Fruit fly (Drosophila melanogaster) whole organism, embryonic: ENCODE measurements around the gene Sbf.

ENCODE experiments used
- Abd-B ChIP-seq: fragments of 200-800 bp; sonication (Bioruptor generic); optimal IDR thresholded peaks from 2 replicates; lab custom pipeline; 2018; ENCODE audit warnings: missing biosample characterization, mild to moderate bottlenecking, missing genetic modification characterization, moderate library complexity
- C15 ChIP-seq: fragments of 200-800 bp; sonication (Bioruptor generic); IDR thresholded peaks from 3 replicates; pipeline ENCODE4 v1.3.6; 2022; ENCODE audit warnings: missing biosample characterization, missing genetic modification characterization
- CG11093 ChIP-seq: fragments of 200-800 bp; sonication (Bioruptor generic); IDR thresholded peaks from 3 replicates; pipeline ENCODE4 v1.3.6; 2022; ENCODE audit warnings: missing biosample characterization, missing genetic modification characterization
- CG13287 ChIP-seq: fragments of 200-800 bp; sonication (Bioruptor generic); IDR thresholded peaks from 2 replicates; pipeline ENCODE4 v1.3.6; 2022; ENCODE audit warnings: missing biosample characterization, missing genetic modification characterization; ENCODE audit not compliant: partially characterized antibody
- CG13424 ChIP-seq: fragments of 200-800 bp; sonication (Bioruptor generic); optimal IDR thresholded peaks from 2 replicates; lab custom pipeline; 2019; ENCODE audit warnings: missing biosample characterization, mild to moderate bottlenecking, missing genetic modification characterization, moderate library complexity
- CG14050 ChIP-seq: fragments of 200-800 bp; sonication (Bioruptor generic); IDR thresholded peaks from 3 replicates; pipeline ENCODE4 v1.3.6; 2022; ENCODE audit warnings: missing biosample characterization, missing genetic modification characterization
- CG15269 ChIP-seq: fragments of 200-800 bp; sonication (Bioruptor generic); optimal IDR thresholded peaks from 2 replicates; lab custom pipeline; 2018; ENCODE audit warnings: missing biosample characterization, mild to moderate bottlenecking, missing genetic modification characterization, moderate library complexity
- CG1602 ChIP-seq: fragments of 200-800 bp; sonication (Bioruptor generic); optimal IDR thresholded peaks from 3 replicates; lab custom pipeline; 2016; ENCODE audit warnings: missing biosample characterization, missing genetic modification characterization
- CG17328 ChIP-seq: fragments of 200-800 bp; sonication (Bioruptor generic); IDR thresholded peaks from 2 replicates; pipeline ENCODE4 v1.3.6; 2022; ENCODE audit warnings: missing biosample characterization, missing genetic modification characterization
- CG2116 ChIP-seq: fragments of 200-800 bp; sonication (Bioruptor generic); optimal IDR thresholded peaks from 3 replicates; lab custom pipeline; 2018; ENCODE audit warnings: missing biosample characterization, mild to moderate bottlenecking, missing genetic modification characterization
- CG2199 ChIP-seq: fragments of 200-800 bp; sonication (Bioruptor generic); IDR thresholded peaks from 3 replicates; pipeline ENCODE4 v1.3.6; 2022; ENCODE audit warnings: missing biosample characterization, missing genetic modification characterization
- CG31365 ChIP-seq: fragments of 200-800 bp; sonication (Bioruptor generic); optimal IDR thresholded peaks from 2 replicates; lab custom pipeline; 2018; ENCODE audit warnings: missing biosample characterization, mild to moderate bottlenecking, missing genetic modification characterization
- CG31441 ChIP-seq: fragments of 200-800 bp; sonication (Bioruptor generic); IDR thresholded peaks from 2 replicates; pipeline ENCODE4 v1.3.6; 2022; ENCODE audit warnings: missing biosample characterization, missing genetic modification characterization
- CG4820 ChIP-seq: fragments of 200-800 bp; sonication (Bioruptor generic); optimal IDR thresholded peaks from 3 replicates; lab custom pipeline; 2016; ENCODE audit warnings: missing biosample characterization, missing genetic modification characterization
- CG8290 ChIP-seq, 3 experiments: fragments of 200-800 bp; sonication (Bioruptor generic); optimal IDR thresholded peaks; 2 replicates each; lab custom pipeline; 2016 to 2019; ENCODE audit warnings: missing biosample characterization in 3 of 3, missing genetic modification characterization in 3 of 3, mild to moderate bottlenecking in 2 of 3, moderate library complexity in 1 of 3
- CTCF ChIP-seq: fragments of 200-800 bp; sonication (Bioruptor generic); optimal IDR thresholded peaks from 2 replicates; lab custom pipeline; 2017; ENCODE audit warnings: missing biosample characterization, mild to moderate bottlenecking, missing genetic modification characterization, moderate library complexity
- Deaf1 ChIP-seq: fragments of 200-800 bp; optimal IDR thresholded peaks from 3 replicates; lab custom pipeline; 2019; ENCODE audit warnings: missing biosample characterization, mild to moderate bottlenecking, missing genetic modification characterization, moderate library complexity
- Mad ChIP-seq: fragments of 200-800 bp; sonication (Bioruptor generic); optimal IDR thresholded peaks from 2 replicates; lab custom pipeline; 2016; ENCODE audit warnings: missing biosample characterization, missing genetic modification characterization
- Myb ChIP-seq: fragments of 200-800 bp; sonication (Bioruptor generic); optimal IDR thresholded peaks from 2 replicates; lab custom pipeline; 2016; ENCODE audit warnings: missing biosample characterization, missing genetic modification characterization
- NK7.1 ChIP-seq: fragments of 200-800 bp; sonication (Bioruptor generic); optimal IDR thresholded peaks from 3 replicates; lab custom pipeline; 2016; ENCODE audit warnings: missing biosample characterization, missing genetic modification characterization
- Optix ChIP-seq: fragments of 200-800 bp; sonication (Bioruptor generic); IDR thresholded peaks from 3 replicates; pipeline ENCODE4 v1.3.6; 2022; ENCODE audit warnings: missing biosample characterization, missing genetic modification characterization
- Scr ChIP-seq: fragments of 200-800 bp; sonication (Bioruptor generic); IDR thresholded peaks from 2 replicates; pipeline ENCODE4 v1.3.6; 2022; ENCODE audit warnings: missing biosample characterization, missing genetic modification characterization; ENCODE audit not compliant: partially characterized antibody
- Sin3A ChIP-seq: fragments of >200 bp; optimal IDR thresholded peaks from 2 replicates; lab custom pipeline; 2018
- Sox102F ChIP-seq: fragments of 200-800 bp; sonication (Bioruptor generic); optimal IDR thresholded peaks from 2 replicates; lab custom pipeline; 2018; ENCODE audit warnings: missing biosample characterization, mild to moderate bottlenecking, missing genetic modification characterization, moderate library complexity
- Ssrp ChIP-seq: fragments of 200-800 bp; sonication (Bioruptor generic); optimal IDR thresholded peaks from 2 replicates; lab custom pipeline; 2018; ENCODE audit warnings: missing biosample characterization, mild to moderate bottlenecking, missing genetic modification characterization, moderate library complexity
- Stat92E ChIP-seq, 3 experiments: fragments of >200 bp in 2 of 3; fragments of 200-800 bp in 1 of 3; sonication (Bioruptor generic) in 1 of 3; optimal IDR thresholded peaks; 2 replicates each; lab custom pipeline; 2017 to 2019; ENCODE audit warnings: missing biosample characterization in 3 of 3, missing genetic modification characterization in 3 of 3, mild to moderate bottlenecking in 1 of 3, moderate library complexity in 1 of 3
- Trl ChIP-seq, 3 experiments: fragments of >200 bp in 2 of 3; fragments of 200-800 bp in 1 of 3; sonication (Bioruptor generic) in 1 of 3; optimal IDR thresholded peaks; 2 replicates in 1 of 3; 3 replicates in 2 of 3; lab custom pipeline; 2016 to 2017; ENCODE audit warnings: missing biosample characterization in 1 of 3, missing genetic modification characterization in 1 of 3
- Xbp1 ChIP-seq: fragments of 200-800 bp; sonication (Bioruptor generic); optimal IDR thresholded peaks from 3 replicates; lab custom pipeline; 2016; ENCODE audit warnings: missing biosample characterization, mild to moderate bottlenecking, missing genetic modification characterization
- ato ChIP-seq: fragments of 200-800 bp; sonication (Bioruptor generic); IDR thresholded peaks from 2 replicates; pipeline ENCODE4 v1.3.6; 2022; ENCODE audit warnings: missing biosample characterization, missing genetic modification characterization; ENCODE audit not compliant: partially characterized antibody
- bab2 ChIP-seq: fragments of 200-800 bp; sonication (Bioruptor generic); optimal IDR thresholded peaks from 2 replicates; lab custom pipeline; 2016; ENCODE audit warnings: missing biosample characterization, missing genetic modification characterization
- dimm ChIP-seq: fragments of 200-800 bp; sonication (Bioruptor generic); IDR thresholded peaks from 2 replicates; pipeline ENCODE4 v1.3.6; 2022; ENCODE audit warnings: missing biosample characterization, missing genetic modification characterization
- dpn ChIP-seq, 2 experiments: fragments of 200-800 bp; sonication (Bioruptor generic); optimal IDR thresholded peaks; 3 replicates each; lab custom pipeline; 2016; ENCODE audit warnings: missing biosample characterization in 2 of 2, missing genetic modification characterization in 2 of 2
- fd96Cb ChIP-seq: fragments of 200-800 bp; sonication (Bioruptor generic); optimal IDR thresholded peaks from 2 replicates; lab custom pipeline; 2018; ENCODE audit warnings: missing biosample characterization, mild to moderate bottlenecking, missing genetic modification characterization, moderate library complexity
- kah ChIP-seq: fragments of 200-800 bp; sonication (Bioruptor generic); optimal IDR thresholded peaks from 2 replicates; lab custom pipeline; 2018; ENCODE audit warnings: missing biosample characterization, mild to moderate bottlenecking, missing genetic modification characterization
- pb ChIP-seq: fragments of 200-800 bp; sonication (Bioruptor generic); optimal IDR thresholded peaks from 3 replicates; lab custom pipeline; 2016; ENCODE audit warnings: missing biosample characterization, missing genetic modification characterization
- pfk ChIP-seq: fragments of 200-800 bp; sonication (Bioruptor generic); optimal IDR thresholded peaks from 2 replicates; lab custom pipeline; 2018; ENCODE audit warnings: missing biosample characterization, mild to moderate bottlenecking, missing genetic modification characterization, moderate library complexity
- run ChIP-seq: fragments of 200-800 bp; sonication (Bioruptor generic); optimal IDR thresholded peaks from 3 replicates; lab custom pipeline; 2018; ENCODE audit warnings: missing biosample characterization, mild to moderate bottlenecking, missing genetic modification characterization
- schlank ChIP-seq: fragments of 200-800 bp; sonication (Bioruptor generic); optimal IDR thresholded peaks from 2 replicates; lab custom pipeline; 2018; ENCODE audit warnings: missing biosample characterization, mild to moderate bottlenecking, missing genetic modification characterization
- sima ChIP-seq: fragments of 200-800 bp; sonication (Bioruptor generic); optimal IDR thresholded peaks from 2 replicates; lab custom pipeline; 2016; ENCODE audit warnings: missing biosample characterization, missing genetic modification characterization
- sna ChIP-seq: fragments of 200-800 bp; sonication (Bioruptor generic); IDR thresholded peaks from 2 replicates; pipeline ENCODE4 v1.3.6; 2022; ENCODE audit warnings: missing biosample characterization, missing genetic modification characterization; ENCODE audit not compliant: partially characterized antibody
- sqz ChIP-seq: fragments of 200-800 bp; sonication (Bioruptor generic); optimal IDR thresholded peaks from 3 replicates; lab custom pipeline; 2018; ENCODE audit warnings: missing biosample characterization, mild to moderate bottlenecking, missing genetic modification characterization
- trh ChIP-seq: fragments of 200-800 bp; sonication (Bioruptor generic); optimal IDR thresholded peaks from 2 replicates; lab custom pipeline; 2016; ENCODE audit warnings: missing biosample characterization, missing genetic modification characterization
- ttk ChIP-seq: fragments of 200-800 bp; sonication (Bioruptor generic); IDR thresholded peaks from 2 replicates; pipeline ENCODE4 v2.1.2; 2022; ENCODE audit warnings: missing biosample characterization, missing genetic modification characterization
- unc-4 ChIP-seq: fragments of 200-800 bp; sonication (Bioruptor generic); IDR thresholded peaks from 2 replicates; pipeline ENCODE4 v1.3.6; 2022; ENCODE audit warnings: missing biosample characterization, missing genetic modification characterization; ENCODE audit not compliant: partially characterized antibody
- vnd ChIP-seq: fragments of 200-800 bp; sonication (Bioruptor generic); IDR thresholded peaks from 3 replicates; pipeline ENCODE4 v1.3.6; 2022; ENCODE audit warnings: missing biosample characterization, missing genetic modification characterization; ENCODE audit not compliant: partially characterized antibody
- zen ChIP-seq: fragments of 200-800 bp; sonication (Bioruptor generic); optimal IDR thresholded peaks from 3 replicates; lab custom pipeline; 2018; ENCODE audit warnings: missing biosample characterization, mild to moderate bottlenecking, missing genetic modification characterization, moderate library complexity
- zfh2 ChIP-seq: fragments of 200-800 bp; sonication (Bioruptor generic); optimal IDR thresholded peaks from 2 replicates; lab custom pipeline; 2016; ENCODE audit warnings: missing biosample characterization, missing genetic modification characterization

Sbf gene

dm6 chr3R:11764279-11764880 lies 32.4 kb downstream of the Sbf start, which contains the start of gene Lk6 (continued):
- TF ChIP-seq Abd-B (GFP tag; lab: Kevin White, UChicago) = no peak
- TF ChIP-seq CTCF = peak; percentile 89
- TF ChIP-seq CG2199 = no peak
- no peak for TF ChIP-seq sna (GFP tag; lab: Robert Waterston, UW)
- no peak for TF ChIP-seq pb (GFP tag; lab: Kevin White, UChicago)
- TF ChIP-seq Stat92E (GFP tag; optimal IDR thresholded peaks at IDR 0.05; lab: Kevin White, UChicago) = peak in 1 of 3 experiments; percentile 91
- no peak for TF ChIP-seq Trl (optimal IDR thresholded peaks at IDR 0.05; lab: Kevin White, UChicago)
- peak; percentile 14 for TF ChIP-seq Trl (GFP tag; optimal IDR thresholded peaks at IDR 0.05; lab: Kevin White, UChicago)
- TF ChIP-seq CG31365 (tag; lab: Kevin White, UChicago) = peak; percentile 70
- no peak for TF ChIP-seq trh (GFP tag; lab: Kevin White, UChicago)
- peak; percentile 82 for TF ChIP-seq Myb
- peak; percentile 39 for TF ChIP-seq zfh2 (GFP tag; lab: Kevin White, UChicago)
- TF ChIP-seq Scr (GFP tag; lab: Robert Waterston, UW) = no peak
- TF ChIP-seq CG2116 = peak; percentile 73
- no peak for TF ChIP-seq CG14050 (GFP tag; lab: Robert Waterston, UW)

- TF ChIP-seq CG15269 (tag; lab: Kevin White, UChicago) (no peak), vnd (GFP tag; lab: Robert Waterston, UW) (no peak), Sox102F (GFP tag; lab: Kevin White, UChicago) (no peak), sqz (peak; percentile 95), run (tag; lab: Kevin White, UChicago) (no peak), Mad (GFP tag; lab: Kevin White, UChicago) (no peak), CG13424 (tag; lab: Kevin White, UChicago) (no peak), Abd-B (GFP tag; lab: Kevin White, UChicago) (no peak), Deaf1 (tag; lab: Kevin White, UChicago) (no peak), CG8290 (GFP tag; optimal IDR thresholded peaks at IDR 0.05; lab: Kevin White, UChicago) (no peak), CG8290 (tag; optimal IDR thresholded peaks at IDR 0.05; lab: Kevin White, UChicago) (no peak), C15 (GFP tag; lab: Robert Waterston, UW) (no peak), CG17328 (no peak), pfk (GFP tag; lab: Kevin White, UChicago) (peak; percentile 51), Xbp1 (GFP tag; lab: Kevin White, UChicago) (no peak), CG31441 (GFP tag; lab: Robert Waterston, UW) (no peak), zen (tag; lab: Kevin White, UChicago) (no peak), unc-4 (GFP tag; lab: Robert Waterston, UW) (no peak), sima (no peak), CG11093 (no peak), fd96Cb (tag; lab: Kevin White, UChicago) (no peak), ato (GFP tag; lab: Robert Waterston, UW) (no peak), schlank (no peak), ttk (no peak), Ssrp (tag; lab: Kevin White, UChicago) (no peak), Optix (GFP tag; lab: Robert Waterston, UW) (no peak), dimm (GFP tag; lab: Robert Waterston, UW) (no peak), dpn (GFP tag; optimal IDR thresholded peaks at IDR 0.05; lab: Kevin White, UChicago) (no peak), NK7.1 (GFP tag; lab: Kevin White, UChicago) (no peak), CG1602 (GFP tag; lab: Kevin White, UChicago) (no peak), CG4820 (GFP tag; lab: Kevin White, UChicago) (no peak), trh (GFP tag; lab: Kevin White, UChicago) (no peak), kah (GFP tag; lab: Kevin White, UChicago) (peak; percentile 40), CG13287 (GFP tag; lab: Robert Waterston, UW) (no peak), bab2 (GFP tag; lab: Kevin White, UChicago) (no peak), Sin3A (lab: Kevin White, UChicago) (no peak)
These were observed 33.1 kb downstream of the Sbf start for dm6 chr3R:11763494-11764278.
